Fruit fly (Drosophila melanogaster) whole organism, embryonic: Measurements from ENCODE around the gene CG2267.

Experiments
- Adf1 ChIP-seq: fragments of 200-800 bp; sonication (Bioruptor generic); IDR thresholded peaks from 2 replicates; pipeline ENCODE4 v1.3.6; 2022; ENCODE audit warnings: missing biosample characterization, missing genetic modification characterization
- Asciz ChIP-seq: fragments of 200-800 bp; sonication (Bioruptor generic); optimal IDR thresholded peaks from 2 replicates; lab custom pipeline; 2017; ENCODE audit warnings: missing biosample characterization, mild to moderate bottlenecking, missing genetic modification characterization, missing genetic modification reagents
- Atf-2 ChIP-seq: fragments of 200-800 bp; sonication (Bioruptor generic); optimal IDR thresholded peaks from 2 replicates; lab custom pipeline; 2016; ENCODE audit warnings: missing biosample characterization, missing genetic modification characterization
- Bdp1 ChIP-seq: fragments of 200-800 bp; sonication (Bioruptor generic); optimal IDR thresholded peaks from 3 replicates; lab custom pipeline; 2016; ENCODE audit warnings: missing biosample characterization, missing genetic modification characterization
- CG10274 ChIP-seq: fragments of 200-800 bp; sonication (Bioruptor generic); optimal IDR thresholded peaks from 3 replicates; lab custom pipeline; 2017; ENCODE audit warnings: missing biosample characterization, mild to moderate bottlenecking, missing genetic modification characterization
- CG10366 ChIP-seq: fragments of 200-800 bp; sonication (Bioruptor generic); IDR thresholded peaks from 2 replicates; pipeline ENCODE4 v1.3.6; 2022; ENCODE audit warnings: missing biosample characterization, missing genetic modification characterization
- CG12155 ChIP-seq: fragments of 200-800 bp; sonication (Bioruptor generic); optimal IDR thresholded peaks from 3 replicates; lab custom pipeline; 2016; ENCODE audit warnings: missing biosample characterization, missing genetic modification characterization
- CG14965 ChIP-seq: fragments of 200-800 bp; sonication (Bioruptor generic); optimal IDR thresholded peaks from 2 replicates; lab custom pipeline; 2016; ENCODE audit warnings: missing biosample characterization, missing genetic modification characterization, borderline replicate concordance
- CG15514 ChIP-seq: fragments of 200-800 bp; sonication (Bioruptor generic); optimal IDR thresholded peaks from 3 replicates; lab custom pipeline; 2017; ENCODE audit warnings: missing biosample characterization, missing genetic modification characterization, mild to moderate bottlenecking, moderate library complexity, missing genetic modification reagents
- CG17361 ChIP-seq: fragments of 200-800 bp; sonication (Bioruptor generic); IDR thresholded peaks from 3 replicates; pipeline ENCODE4 v1.3.6; 2022; ENCODE audit warnings: missing biosample characterization, missing genetic modification characterization
- CG17385 ChIP-seq: fragments of 200-800 bp; sonication (Bioruptor generic); optimal IDR thresholded peaks from 3 replicates; lab custom pipeline; 2018; ENCODE audit warnings: missing biosample characterization, mild to moderate bottlenecking, missing genetic modification characterization
- CG17912 ChIP-seq: fragments of 200-800 bp; sonication (Bioruptor generic); optimal IDR thresholded peaks from 2 replicates; lab custom pipeline; 2018; ENCODE audit warnings: missing biosample characterization, mild to moderate bottlenecking, missing genetic modification characterization
- CG2678 ChIP-seq: fragments of 200-800 bp; sonication (Bioruptor generic); optimal IDR thresholded peaks from 3 replicates; lab custom pipeline; 2019; ENCODE audit warnings: missing biosample characterization, mild to moderate bottlenecking, missing genetic modification characterization, moderate library complexity
- CG2889 ChIP-seq: fragments of 200-800 bp; sonication (Bioruptor generic); IDR thresholded peaks from 3 replicates; pipeline ENCODE4 v1.3.6; 2022; ENCODE audit warnings: missing biosample characterization, missing genetic modification characterization
- CG31365 ChIP-seq: fragments of 200-800 bp; sonication (Bioruptor generic); optimal IDR thresholded peaks from 2 replicates; lab custom pipeline; 2018; ENCODE audit warnings: missing biosample characterization, mild to moderate bottlenecking, missing genetic modification characterization
- CG3163 ChIP-seq: fragments of 200-800 bp; sonication (Bioruptor generic); optimal IDR thresholded peaks from 3 replicates; lab custom pipeline; 2016; ENCODE audit warnings: missing biosample characterization, missing genetic modification characterization
- CG3407 ChIP-seq: fragments of 200-800 bp; sonication (Bioruptor generic); optimal IDR thresholded peaks from 2 replicates; lab custom pipeline; 2018; ENCODE audit warnings: missing biosample characterization, mild to moderate bottlenecking, missing genetic modification characterization
- CG5180 ChIP-seq: fragments of 200-800 bp; sonication (Bioruptor generic); optimal IDR thresholded peaks from 3 replicates; lab custom pipeline; 2017; ENCODE audit warnings: missing biosample characterization, missing genetic modification characterization, mild to moderate bottlenecking, moderate library complexity, missing genetic modification reagents
- CG6854 ChIP-seq: fragments of 200-800 bp; sonication (Bioruptor generic); optimal IDR thresholded peaks from 3 replicates; lab custom pipeline; 2017; ENCODE audit warnings: missing biosample characterization, mild to moderate bottlenecking, missing genetic modification characterization
- CG7357 ChIP-seq: fragments of 200-800 bp; sonication (Bioruptor generic); IDR thresholded peaks from 3 replicates; pipeline ENCODE4 v1.3.6; 2022; ENCODE audit warnings: missing biosample characterization, missing genetic modification characterization
- CG8359 ChIP-seq: fragments of 200-800 bp; sonication (Bioruptor generic); optimal IDR thresholded peaks from 2 replicates; lab custom pipeline; 2017; ENCODE audit warnings: missing biosample characterization, mild to moderate bottlenecking, missing genetic modification characterization, borderline replicate concordance
- CG8478 ChIP-seq: fragments of >200 bp; optimal IDR thresholded peaks from 2 replicates; lab custom pipeline; 2018
- Doc2 ChIP-seq: fragments of 200-800 bp; sonication (Bioruptor generic); IDR thresholded peaks from 2 replicates; pipeline ENCODE4 v1.3.6; 2022; ENCODE audit warnings: missing biosample characterization, missing genetic modification characterization
- Gsc ChIP-seq: fragments of 200-800 bp; sonication (Bioruptor generic); IDR thresholded peaks from 2 replicates; pipeline ENCODE4 v1.3.6; 2022; ENCODE audit warnings: missing biosample characterization, missing genetic modification characterization
- HLH3B ChIP-seq: fragments of 200-800 bp; sonication (Bioruptor generic); IDR thresholded peaks from 2 replicates; pipeline ENCODE4 v1.3.6; 2022; ENCODE audit warnings: missing biosample characterization, missing genetic modification characterization
- Hr39 ChIP-seq: fragments of >200 bp; optimal IDR thresholded peaks from 2 replicates; lab custom pipeline; 2017
- Neu2 ChIP-seq: fragments of 200-800 bp; sonication (Bioruptor generic); optimal IDR thresholded peaks from 3 replicates; lab custom pipeline; 2016; ENCODE audit warnings: missing biosample characterization, missing genetic modification characterization, borderline replicate concordance
- Nf-YB ChIP-seq: fragments of 200-800 bp; sonication (Bioruptor generic); optimal IDR thresholded peaks from 3 replicates; lab custom pipeline; 2019; ENCODE audit warnings: missing biosample characterization, mild to moderate bottlenecking, missing genetic modification characterization, moderate library complexity
- Oli ChIP-seq: fragments of 200-800 bp; sonication (Bioruptor generic); optimal IDR thresholded peaks from 2 replicates; lab custom pipeline; 2018; ENCODE audit warnings: missing biosample characterization, mild to moderate bottlenecking, missing genetic modification characterization, moderate library complexity
- Pdp1 ChIP-seq, 2 experiments: fragments of 200-800 bp; sonication (Bioruptor generic); optimal IDR thresholded peaks; 3 replicates each; lab custom pipeline; 2016; ENCODE audit warnings: missing biosample characterization in 2 of 2, missing genetic modification characterization in 2 of 2, mild to moderate bottlenecking in 1 of 2, moderate library complexity in 1 of 2
- Rfx ChIP-seq: fragments of 200-800 bp; sonication (Bioruptor generic); IDR thresholded peaks from 2 replicates; pipeline ENCODE4 v1.3.6; 2022; ENCODE audit warnings: missing biosample characterization, missing genetic modification characterization
- Six4 ChIP-seq: fragments of 200-800 bp; sonication (Bioruptor generic); optimal IDR thresholded peaks from 2 replicates; lab custom pipeline; 2016; ENCODE audit warnings: missing biosample characterization, missing genetic modification characterization
- Sry-δ ChIP-seq: fragments of 200-800 bp; sonication (Bioruptor generic); optimal IDR thresholded peaks from 2 replicates; lab custom pipeline; 2016; ENCODE audit warnings: missing biosample characterization, missing genetic modification characterization
- Xrp1 ChIP-seq: fragments of 200-800 bp; sonication (Bioruptor generic); IDR thresholded peaks from 2 replicates; pipeline ENCODE4 v1.3.6; 2022; ENCODE audit warnings: missing biosample characterization, missing genetic modification characterization
- bcd ChIP-seq: fragments of 200-800 bp; sonication (Bioruptor generic); optimal IDR thresholded peaks from 2 replicates; lab custom pipeline; 2017; ENCODE audit warnings: missing biosample characterization, mild to moderate bottlenecking, missing genetic modification characterization
- chn ChIP-seq: fragments of 200-800 bp; sonication (Bioruptor generic); optimal IDR thresholded peaks from 2 replicates; lab custom pipeline; 2016; ENCODE audit warnings: missing biosample characterization, missing genetic modification characterization
- crc ChIP-seq: fragments of 200-800 bp; sonication (Bioruptor generic); optimal IDR thresholded peaks from 2 replicates; lab custom pipeline; 2016; ENCODE audit warnings: missing biosample characterization, missing genetic modification characterization
- croc ChIP-seq: fragments of 200-800 bp; sonication (Bioruptor generic); conservative IDR thresholded peaks from 3 replicates; pipeline ENCODE4 v1.3.6; 2022; ENCODE audit warnings: missing biosample characterization, missing genetic modification characterization
- dm ChIP-seq: fragments of 200-800 bp; sonication (Bioruptor generic); optimal IDR thresholded peaks from 3 replicates; lab custom pipeline; 2016; ENCODE audit warnings: missing biosample characterization, missing genetic modification characterization
- gfzf ChIP-seq: fragments of 200-800 bp; sonication (Bioruptor generic); optimal IDR thresholded peaks from 2 replicates; lab custom pipeline; 2016; ENCODE audit warnings: missing biosample characterization, mild to moderate bottlenecking, missing genetic modification characterization, moderate library complexity
- grn ChIP-seq: fragments of 200-800 bp; sonication (Bioruptor generic); optimal IDR thresholded peaks from 3 replicates; lab custom pipeline; 2017; ENCODE audit warnings: missing biosample characterization, missing genetic modification characterization
- h ChIP-seq: fragments of >200 bp; optimal IDR thresholded peaks from 2 replicates; lab custom pipeline; 2017
- lab ChIP-seq: fragments of 200-800 bp; sonication (Bioruptor generic); optimal IDR thresholded peaks from 3 replicates; lab custom pipeline; 2017; ENCODE audit warnings: missing biosample characterization, missing genetic modification characterization, mild to moderate bottlenecking, moderate library complexity, missing genetic modification reagents
- nau ChIP-seq: fragments of 200-800 bp; sonication (Bioruptor generic); optimal IDR thresholded peaks from 3 replicates; lab custom pipeline; 2017; ENCODE audit warnings: missing biosample characterization, mild to moderate bottlenecking, missing genetic modification characterization, missing genetic modification reagents
- pfk ChIP-seq: fragments of 200-800 bp; sonication (Bioruptor generic); optimal IDR thresholded peaks from 2 replicates; lab custom pipeline; 2018; ENCODE audit warnings: missing biosample characterization, mild to moderate bottlenecking, missing genetic modification characterization, moderate library complexity
- pita ChIP-seq: fragments of 200-800 bp; sonication (Bioruptor generic); optimal IDR thresholded peaks from 2 replicates; lab custom pipeline; 2017; ENCODE audit warnings: missing biosample characterization, mild to moderate bottlenecking, missing genetic modification characterization
- sens ChIP-seq: fragments of 200-800 bp; sonication (Bioruptor generic); peaks from one replicate; lab custom pipeline; 2016; ENCODE audit warnings: missing biosample characterization, missing genetic modification characterization
- stc ChIP-seq: fragments of 200-800 bp; sonication (Bioruptor generic); IDR thresholded peaks from 2 replicates; pipeline ENCODE4 v1.3.6; 2022; ENCODE audit warnings: missing biosample characterization, missing genetic modification characterization
- stwl ChIP-seq: fragments of 200-800 bp; sonication (Bioruptor generic); optimal IDR thresholded peaks from 3 replicates; lab custom pipeline; 2018; ENCODE audit warnings: missing biosample characterization, mild to moderate bottlenecking, missing genetic modification characterization, moderate library complexity
- tx ChIP-seq: fragments of 200-800 bp; sonication (Bioruptor generic); optimal IDR thresholded peaks from 2 replicates; lab custom pipeline; 2016; ENCODE audit warnings: missing biosample characterization, missing genetic modification characterization

The CG2267 gene

DNA sequence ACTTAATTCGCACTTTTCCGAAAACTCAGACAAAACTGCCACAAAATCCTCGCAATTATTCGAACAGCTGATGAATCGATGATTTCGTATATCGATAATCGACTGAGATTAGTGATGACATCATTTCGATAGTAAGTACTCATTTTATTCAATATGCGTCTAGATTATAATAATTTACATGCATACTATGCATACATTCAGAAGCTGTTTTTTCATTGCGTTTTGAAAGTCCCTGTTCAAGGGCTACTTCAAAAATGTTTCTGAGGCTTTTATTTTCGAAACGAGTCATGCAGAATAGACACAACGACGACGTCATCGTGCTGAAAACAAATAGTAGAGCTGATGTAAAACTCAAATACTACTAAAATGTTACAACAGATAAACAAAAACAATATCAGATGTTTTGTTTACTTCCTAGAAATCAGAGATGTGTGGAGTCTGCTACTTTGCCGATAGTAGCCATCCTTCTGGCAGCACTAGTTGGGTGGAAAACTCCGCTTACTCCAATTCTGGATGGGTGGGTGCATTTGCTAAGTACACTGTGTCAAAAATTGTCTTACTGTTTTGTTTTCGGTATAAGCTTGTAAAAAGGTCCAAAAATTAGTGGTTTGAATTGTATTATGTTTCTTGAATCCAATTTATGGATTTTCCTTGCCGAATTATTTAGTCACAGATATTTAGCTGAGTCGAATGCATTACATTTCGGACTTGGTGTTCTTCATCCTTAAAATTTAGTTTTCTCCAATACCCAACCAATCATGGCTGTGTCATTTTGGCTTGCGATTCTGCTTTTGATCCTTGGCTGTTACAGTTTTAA, 27.2 kb downstream of the CG2267 start, which contains the start of the genes CG2246 and CG31021 (continued):
- TF ChIP-seq stwl (tag; lab: Kevin White, UChicago), result peak; percentile 76
- no peak for TF ChIP-seq Asciz (GFP tag; lab: Kevin White, UChicago)
- no peak for TF ChIP-seq h (lab: Kevin White, UChicago)
- peak; percentile 99 for TF ChIP-seq Sry-δ (GFP tag; lab: Kevin White, UChicago)
- TF ChIP-seq CG10274, result no peak
- peak; percentile 49 for TF ChIP-seq chn (GFP tag; lab: Kevin White, UChicago)
- peak; percentile 43 for TF ChIP-seq grn (GFP tag; lab: Kevin White, UChicago)
- no peak for TF ChIP-seq Hr39
- peak; percentile 51 for TF ChIP-seq Bdp1
- TF ChIP-seq Gsc (GFP tag; lab: Robert Waterston, UW), result no peak
- no peak for TF ChIP-seq CG17912 (GFP tag; lab: Kevin White, UChicago)
- TF ChIP-seq CG5180 (GFP tag; lab: Kevin White, UChicago), result no peak
- peak; percentile 21 for TF ChIP-seq Six4
- TF ChIP-seq stc (GFP tag; lab: Robert Waterston, UW), result peak; percentile 57
- TF ChIP-seq Adf1 (GFP tag; lab: Robert Waterston, UW), result no peak
- TF ChIP-seq gfzf (GFP tag; lab: Kevin White, UChicago), result peak; percentile 56
- TF ChIP-seq CG3407 (GFP tag; lab: Kevin White, UChicago), result no peak
- peak; percentile 58 for TF ChIP-seq lab (GFP tag; lab: Kevin White, UChicago)
- no peak for TF ChIP-seq CG14965 (GFP tag; lab: Kevin White, UChicago)
- TF ChIP-seq croc (GFP tag; lab: Robert Waterston, UW), result no peak; the same call in 2 of the 3 replicates
- no peak for TF ChIP-seq CG7357 (GFP tag; lab: Robert Waterston, UW)
- no peak for TF ChIP-seq crc
- TF ChIP-seq CG15514 (GFP tag; lab: Kevin White, UChicago), result peak; percentile 62
- no peak for TF ChIP-seq CG8359 (GFP tag; lab: Kevin White, UChicago)
- no peak for TF ChIP-seq Xrp1
- peak; percentile 82 for TF ChIP-seq pita
- TF ChIP-seq pfk (GFP tag; lab: Kevin White, UChicago), result no peak
- peak; percentile 87 for TF ChIP-seq sens
- TF ChIP-seq CG8478, result no peak
- peak; percentile 22 for TF ChIP-seq CG12155 (GFP tag; lab: Kevin White, UChicago)
- peak; percentile 65 for TF ChIP-seq tx (GFP tag; lab: Kevin White, UChicago)
- TF ChIP-seq CG17361 (GFP tag; lab: Robert Waterston, UW), result peak; percentile 74
- TF ChIP-seq CG6854 (GFP tag; lab: Kevin White, UChicago), result no peak
- TF ChIP-seq CG2678 (tag; lab: Kevin White, UChicago), result peak; percentile 47
- TF ChIP-seq Nf-YB (GFP tag; lab: Kevin White, UChicago), result no peak
- TF ChIP-seq Doc2 (GFP tag; lab: Robert Waterston, UW), result no peak
- no peak for TF ChIP-seq nau
- no peak for TF ChIP-seq Oli (tag; lab: Kevin White, UChicago)
- TF ChIP-seq bcd, result peak; percentile 60
- peak; percentile 61 to 66 for TF ChIP-seq Pdp1 (GFP tag; optimal IDR thresholded peaks at IDR 0.05; lab: Kevin White, UChicago)
- TF ChIP-seq CG3163 (GFP tag; lab: Kevin White, UChicago), result peak; percentile 58
- TF ChIP-seq Atf-2 (GFP tag; lab: Kevin White, UChicago), result peak; percentile 52
- peak; percentile 20 for TF ChIP-seq HLH3B (GFP tag; lab: Robert Waterston, UW)
- no peak for TF ChIP-seq CG31365 (tag; lab: Kevin White, UChicago)
- peak; percentile 0 for TF ChIP-seq CG17385 (GFP tag; lab: Kevin White, UChicago)
- TF ChIP-seq CG10366 (GFP tag; lab: Robert Waterston, UW), result no peak; the same call in 1 of the 2 replicates
- peak; percentile 60 for TF ChIP-seq dm (GFP tag; lab: Kevin White, UChicago)
- TF ChIP-seq CG2889 (GFP tag; lab: Robert Waterston, UW), result 0 out of 3 replicates have a peak, but pooled peaks have one; percentile 19
- peak; percentile 84 for TF ChIP-seq Rfx (GFP tag; lab: Robert Waterston, UW)
- TF ChIP-seq Neu2 (GFP tag; lab: Kevin White, UChicago), result no peak
